Worm (Caenorhabditis elegans): ENCODE data around the gene baf-1.

DNA sequence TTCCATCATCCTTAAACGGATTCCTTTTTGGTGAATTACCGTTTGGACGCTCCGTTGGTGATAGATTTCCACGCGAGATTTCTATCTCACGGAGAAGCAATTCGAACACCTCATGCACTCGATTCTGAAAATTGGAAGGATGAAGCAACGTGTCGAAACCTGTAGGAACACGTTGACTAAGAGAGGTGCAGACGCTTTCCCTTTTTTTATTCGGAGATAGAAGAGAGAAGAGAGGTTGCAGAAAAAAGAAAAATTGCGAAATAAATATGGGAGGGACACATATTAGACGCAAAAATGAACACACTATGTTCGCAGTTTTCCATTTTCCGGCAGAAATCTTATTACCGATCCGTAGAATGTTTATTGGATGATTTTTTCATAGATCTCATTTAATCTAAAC is 12.5 kb upstream of the baf-1 start:
- no peak for TF ChIP-seq elt-2 (tag; optimal IDR thresholded peaks at IDR 0.05)
- TF ChIP-seq pha-4 (tag; optimal IDR thresholded peaks at IDR 0.05): no peak
- TF ChIP-seq ceh-19 (GFP tag; optimal IDR thresholded peaks at IDR 0.05): no peak
- TF ChIP-seq pros-1 (tag; optimal IDR thresholded peaks at IDR 0.05): no peak
- TF ChIP-seq ama-1 (optimal IDR thresholded peaks at IDR 0.05): no peak
- TF ChIP-seq eyg-1 (tag; optimal IDR thresholded peaks at IDR 0.05): no peak
- no peak for TF ChIP-seq ets-4 (tag; optimal IDR thresholded peaks at IDR 0.05)

All from whole organism, late embryonic.